Worm (Caenorhabditis elegans) whole organism, young adult: Measurements from ENCODE around the gene mmad-1.

Experiments
- B0336.3 ChIP-seq: fragments of 200-800 bp; sonication (Bioruptor generic); IDR thresholded peaks from 2 replicates; pipeline ENCODE4 v1.3.6; 2022; ENCODE audit warnings: missing genetic modification characterization, missing compliant biosample characterization
- F10E7.11 ChIP-seq: sonication (generic microtip); optimal IDR thresholded peaks from 2 replicates; lab custom pipeline; 2017; ENCODE audit warnings: mild to moderate bottlenecking, missing genetic modification characterization, moderate library complexity, missing compliant biosample characterization
- F22D6.2 ChIP-seq: sonication (generic microtip); optimal IDR thresholded peaks from 2 replicates; lab custom pipeline; 2016; ENCODE audit warnings: mild to moderate bottlenecking, missing genetic modification characterization, missing compliant biosample characterization
- F23B12.7 ChIP-seq: sonication (generic microtip); optimal IDR thresholded peaks from 2 replicates; lab custom pipeline; 2017; ENCODE audit warnings: missing genetic modification characterization, mild to moderate bottlenecking, missing compliant biosample characterization, antibody characterized with exemption, moderate library complexity; ENCODE audit not compliant: insufficient read depth
- K11D2.4 ChIP-seq: fragments of 200-800 bp; sonication (Bioruptor generic); IDR thresholded peaks from 2 replicates; pipeline ENCODE4 v1.3.6; 2022; ENCODE audit warnings: missing genetic modification reagents, missing genetic modification characterization, missing compliant biosample characterization
- Y56A3A.18 ChIP-seq: fragments of 200-800 bp; sonication (Bioruptor generic); IDR thresholded peaks from 2 replicates; pipeline ENCODE4 v1.3.6; 2022; ENCODE audit warnings: missing genetic modification reagents, missing genetic modification characterization, missing compliant biosample characterization
- Y67H2A.10 ChIP-seq: fragments of 200-800 bp; sonication (Bioruptor generic); conservative IDR thresholded peaks from 2 replicates; pipeline ENCODE4 v1.3.6; 2022; ENCODE audit warnings: missing genetic modification reagents, missing genetic modification characterization, missing compliant biosample characterization
- Y79H2A.3 ChIP-seq: fragments of 200-800 bp; sonication (Bioruptor generic); conservative IDR thresholded peaks from 2 replicates; pipeline ENCODE4 v1.3.6; 2022; ENCODE audit warnings: missing genetic modification reagents, missing genetic modification characterization, missing compliant biosample characterization
- akir-1 ChIP-seq: fragments of 200-800 bp; sonication (Bioruptor generic); optimal IDR thresholded peaks from 2 replicates; lab custom pipeline; 2018; ENCODE audit warnings: mild to moderate bottlenecking, missing genetic modification characterization, moderate library complexity, missing compliant biosample characterization
- ama-1 ChIP-seq, 3 experiments: fragments of 150-350 bp in 1 of 3; sonication (generic microtip) in 2 of 3; optimal IDR thresholded peaks; 2 replicates each; lab custom pipeline; 2014 to 2018; ENCODE audit warnings: missing biosample characterization in 2 of 3, missing genetic modification characterization in 2 of 3, missing genetic modification reagents in 2 of 3
- attf-3 ChIP-seq: fragments of 200-800 bp; sonication (Bioruptor generic); conservative IDR thresholded peaks from 2 replicates; pipeline ENCODE4 v1.3.6; 2022; ENCODE audit warnings: missing genetic modification reagents, missing genetic modification characterization, missing compliant biosample characterization
- bed-1 ChIP-seq: fragments of 200-800 bp; sonication (Bioruptor generic); IDR thresholded peaks from 2 replicates; pipeline ENCODE4 v1.3.6; 2022; ENCODE audit warnings: missing genetic modification reagents, missing genetic modification characterization, missing compliant biosample characterization
- bed-2 ChIP-seq: fragments of 200-800 bp; sonication (Bioruptor generic); IDR thresholded peaks from 2 replicates; pipeline ENCODE4 v1.3.6; 2022; ENCODE audit warnings: missing genetic modification reagents, missing genetic modification characterization, missing compliant biosample characterization
- cebp-1 ChIP-seq, 2 experiments: fragments of 200-800 bp in 1 of 2; sonication (Bioruptor generic) in 1 of 2; sonication (generic microtip) in 1 of 2; IDR thresholded peaks in 1 of 2; optimal IDR thresholded peaks in 1 of 2; 2 replicates each; pipeline versions ENCODE4 v1.3.6 to Lab custom; 2017 to 2022; ENCODE audit warnings: missing compliant biosample characterization in 2 of 2, missing genetic modification characterization in 2 of 2, mild to moderate bottlenecking in 1 of 2, missing genetic modification reagents in 1 of 2, moderate library complexity in 1 of 2
- ceh-100 ChIP-seq: fragments of 200-800 bp; sonication (Bioruptor generic); IDR thresholded peaks from 2 replicates; pipeline ENCODE4 v1.3.6; 2022; ENCODE audit warnings: missing genetic modification reagents, missing genetic modification characterization, missing compliant biosample characterization
- ceh-40 ChIP-seq: fragments of 200-800 bp; sonication (Bioruptor generic); IDR thresholded peaks from 2 replicates; pipeline ENCODE4 v1.3.6; 2022; ENCODE audit warnings: missing genetic modification characterization, missing compliant biosample characterization
- ceh-79 ChIP-seq: sonication (generic microtip); optimal IDR thresholded peaks from 2 replicates; lab custom pipeline; 2017; ENCODE audit warnings: mild to moderate bottlenecking, missing genetic modification characterization, missing compliant biosample characterization
- ceh-91 ChIP-seq: fragments of 200-800 bp; sonication (Bioruptor generic); IDR thresholded peaks from 2 replicates; pipeline ENCODE4 v1.3.6; 2022; ENCODE audit warnings: missing genetic modification reagents, missing genetic modification characterization, missing compliant biosample characterization
- dox-1 ChIP-seq: fragments of 200-800 bp; sonication (Bioruptor generic); IDR thresholded peaks from 2 replicates; pipeline ENCODE4 v1.3.6; 2022; ENCODE audit warnings: missing genetic modification reagents, missing genetic modification characterization, missing compliant biosample characterization
- efl-1 ChIP-seq: fragments of 150-350 bp; optimal IDR thresholded peaks from 2 replicates; lab custom pipeline; 2014; ENCODE audit warnings: missing biosample characterization, missing genetic modification reagents, missing genetic modification characterization
- egrh-3 ChIP-seq: fragments of 200-800 bp; sonication (Bioruptor generic); IDR thresholded peaks from 2 replicates; pipeline ENCODE4 v1.3.6; 2022; ENCODE audit warnings: missing genetic modification reagents, missing genetic modification characterization, missing compliant biosample characterization
- hmg-1.2 ChIP-seq: fragments of 200-800 bp; sonication (Bioruptor generic); IDR thresholded peaks from 2 replicates; pipeline ENCODE4 v1.3.6; 2022; ENCODE audit warnings: missing genetic modification reagents, missing genetic modification characterization, missing compliant biosample characterization
- hmg-20 ChIP-seq: fragments of 200-800 bp; sonication (Bioruptor generic); IDR thresholded peaks from 2 replicates; pipeline ENCODE4 v1.3.6; 2022; ENCODE audit warnings: missing genetic modification reagents, missing genetic modification characterization, missing compliant biosample characterization
- hsf-1 ChIP-seq: fragments of 200-800 bp; sonication (Bioruptor generic); IDR thresholded peaks from 2 replicates; pipeline ENCODE4 v1.3.6; 2022; ENCODE audit warnings: missing genetic modification reagents, missing genetic modification characterization, missing compliant biosample characterization
- lin-26 ChIP-seq: fragments of 200-800 bp; sonication (Bioruptor generic); IDR thresholded peaks from 2 replicates; pipeline ENCODE4 v1.3.6; 2022; ENCODE audit warnings: missing genetic modification reagents, missing genetic modification characterization, missing compliant biosample characterization
- lin-40 ChIP-seq: sonication (generic microtip); optimal IDR thresholded peaks from 2 replicates; lab custom pipeline; 2016; ENCODE audit warnings: missing genetic modification characterization, mild to moderate bottlenecking, missing compliant biosample characterization, missing genotype, missing genetic modification reagents
- lsy-27 ChIP-seq: sonication (generic microtip); optimal IDR thresholded peaks from 2 replicates; lab custom pipeline; 2017; ENCODE audit warnings: missing genetic modification characterization, mild to moderate bottlenecking, missing compliant biosample characterization, antibody characterized with exemption, missing genotype, borderline replicate concordance; ENCODE audit not compliant: insufficient read depth
- madf-10 ChIP-seq: sonication (generic microtip); optimal IDR thresholded peaks from 2 replicates; lab custom pipeline; 2016; ENCODE audit warnings: mild to moderate bottlenecking, missing genetic modification characterization, missing compliant biosample characterization
- madf-6 ChIP-seq: fragments of 200-800 bp; sonication (Bioruptor generic); IDR thresholded peaks from 2 replicates; pipeline ENCODE4 v1.3.6; 2022; ENCODE audit warnings: missing genetic modification reagents, missing genetic modification characterization, missing compliant biosample characterization
- mxl-1 ChIP-seq: sonication (generic microtip); optimal IDR thresholded peaks from 2 replicates; lab custom pipeline; 2016; ENCODE audit warnings: missing genetic modification characterization, missing compliant biosample characterization
- nhr-27 ChIP-seq: fragments of 200-800 bp; sonication (Bioruptor generic); optimal IDR thresholded peaks from 2 replicates; lab custom pipeline; 2018; ENCODE audit warnings: mild to moderate bottlenecking, missing genetic modification characterization, moderate library complexity, missing compliant biosample characterization
- nhr-90 ChIP-seq: sonication (generic microtip); optimal IDR thresholded peaks from 2 replicates; lab custom pipeline; 2016; ENCODE audit warnings: missing genotype, mild to moderate bottlenecking, missing genetic modification characterization, missing compliant biosample characterization
- rcor-1 ChIP-seq: fragments of 200-800 bp; sonication (Bioruptor generic); IDR thresholded peaks from 2 replicates; pipeline ENCODE4 v1.3.6; 2022; ENCODE audit warnings: missing genetic modification reagents, missing genetic modification characterization, missing compliant biosample characterization
- rpc-1 ChIP-seq, 2 experiments: fragments of 150-350 bp in 1 of 2; sonication (generic microtip) in 1 of 2; optimal IDR thresholded peaks; 2 replicates each; lab custom pipeline; 2014 to 2018; ENCODE audit warnings: missing biosample characterization in 1 of 2, missing genetic modification characterization in 1 of 2, missing genetic modification reagents in 1 of 2, missing genotype in 1 of 2
- snpc-1.1 ChIP-seq: sonication (generic microtip); optimal IDR thresholded peaks from 2 replicates; lab custom pipeline; 2017; ENCODE audit warnings: missing genetic modification characterization, mild to moderate bottlenecking, missing compliant biosample characterization, antibody characterized with exemption, moderate library complexity, missing genotype, missing genetic modification reagents; ENCODE audit not compliant: insufficient read depth
- snpc-4 ChIP-seq, 5 experiments: fragments of 150-350 bp in 1 of 5; sonication (generic microtip) in 4 of 5; optimal IDR thresholded peaks; 2 replicates each; lab custom pipeline; 2014 to 2018; ENCODE audit warnings: missing genetic modification characterization in 5 of 5, missing biosample characterization in 3 of 5, antibody characterized with exemption in 2 of 5, mild to moderate bottlenecking in 2 of 5, missing compliant biosample characterization in 2 of 5, missing genotype in 2 of 5, moderate library complexity in 2 of 5, missing genetic modification reagents in 1 of 5
- somi-1 ChIP-seq: fragments of 200-800 bp; sonication (Bioruptor generic); optimal IDR thresholded peaks from 2 replicates; lab custom pipeline; 2018; ENCODE audit warnings: mild to moderate bottlenecking, missing genetic modification characterization, missing compliant biosample characterization
- zfh-2 ChIP-seq: fragments of 200-800 bp; sonication (Bioruptor generic); conservative IDR thresholded peaks from 2 replicates; pipeline ENCODE4 v1.3.6; 2022; ENCODE audit warnings: missing genetic modification reagents, missing genetic modification characterization, missing compliant biosample characterization
- ztf-18 ChIP-seq: sonication (generic microtip); optimal IDR thresholded peaks from 2 replicates; lab custom pipeline; 2016; ENCODE audit warnings: missing genotype, mild to moderate bottlenecking, missing genetic modification characterization, missing compliant biosample characterization
- ztf-3 ChIP-seq: fragments of 200-800 bp; sonication (Bioruptor generic); optimal IDR thresholded peaks from 2 replicates; lab custom pipeline; 2018; ENCODE audit warnings: mild to moderate bottlenecking, missing genetic modification characterization, missing compliant biosample characterization

Gene mmad-1

ce11 chrIII:13525118-13525839 lies 23.5 kb downstream of the mmad-1 start:
- no peak for TF ChIP-seq hsf-1 (GFP tag; lab: Robert Waterston, UW)
- no peak for TF ChIP-seq ceh-40 (GFP tag; lab: Robert Waterston, UW)
- no peak for TF ChIP-seq ama-1 (optimal IDR thresholded peaks at IDR 0.05; lab: Kevin White, UChicago)
- TF ChIP-seq ama-1 (GFP tag; optimal IDR thresholded peaks at IDR 0.05; lab: Kevin White, UChicago), result no peak
- TF ChIP-seq attf-3, result no peak
- TF ChIP-seq bed-2 (GFP tag; lab: Robert Waterston, UW), result no peak
- TF ChIP-seq bed-1 (GFP tag; lab: Robert Waterston, UW), result no peak
- TF ChIP-seq mxl-1 (tag; lab: Kevin White, UChicago), result no peak
- no peak for TF ChIP-seq nhr-27 (tag; lab: Kevin White, UChicago)
- TF ChIP-seq, all 124 proteins: peak for 0

- TF ChIP-seq madf-6 (GFP tag; lab: Robert Waterston, UW), result no peak
- TF ChIP-seq madf-10 (tag; lab: Kevin White, UChicago), result no peak
- TF ChIP-seq ama-1 (optimal IDR thresholded peaks at IDR 0.05; lab: Kevin White, UChicago), result no peak
- no peak for TF ChIP-seq ama-1 (GFP tag; optimal IDR thresholded peaks at IDR 0.05; lab: Kevin White, UChicago)
- no peak for TF ChIP-seq lin-26 (GFP tag; lab: Robert Waterston, UW)
- TF ChIP-seq Y56A3A.18 (GFP tag; lab: Robert Waterston, UW), result no peak
- no peak for TF ChIP-seq ztf-18
- TF ChIP-seq dox-1 (GFP tag; lab: Robert Waterston, UW), result no peak
- no peak for TF ChIP-seq ceh-79 (tag; lab: Kevin White, UChicago)
- TF ChIP-seq ceh-100 (GFP tag; lab: Robert Waterston, UW), result no peak
- no peak for TF ChIP-seq snpc-4 (GFP tag; optimal IDR thresholded peaks at IDR 0.05; lab: Kevin White, UChicago)
- TF ChIP-seq snpc-4 (tag; optimal IDR thresholded peaks at IDR 0.05; lab: Kevin White, UChicago), result no peak
- no peak for TF ChIP-seq efl-1 (GFP tag; lab: Kevin White, UChicago)
- TF ChIP-seq ztf-3 (GFP tag; lab: Kevin White, UChicago), result no peak
- no peak for TF ChIP-seq B0336.3
- TF ChIP-seq Y67H2A.10 (GFP tag; lab: Robert Waterston, UW), result no peak
- no peak for TF ChIP-seq lin-40 (tag; lab: Kevin White, UChicago)
- no peak for TF ChIP-seq Y79H2A.3 (GFP tag; lab: Robert Waterston, UW)
- no peak for TF ChIP-seq F10E7.11 (tag; lab: Kevin White, UChicago)
- no peak for TF ChIP-seq cebp-1 (GFP tag; IDR thresholded peaks at IDR 0.05; lab: Robert Waterston, UW)
- TF ChIP-seq cebp-1 (tag; optimal IDR thresholded peaks at IDR 0.05; lab: Kevin White, UChicago), result no peak
- TF ChIP-seq, all 124 proteins: peak for 0
These were observed 24.8 kb downstream of the mmad-1 start, which contains the start of gene pod-1 for ce11 chrIII:13524021-13524420. pod-1 (minus strand) TSS chrIII:13524121.

ce11 chrIII:13518437-13518836 lies 30.4 kb downstream of the mmad-1 start:
- no peak for TF ChIP-seq K11D2.4
- TF ChIP-seq efl-1 (GFP tag; lab: Kevin White, UChicago), result no peak
- TF ChIP-seq mxl-1 (tag; lab: Kevin White, UChicago), result no peak
- no peak for TF ChIP-seq akir-1
- TF ChIP-seq F22D6.2 (tag; lab: Kevin White, UChicago), result no peak
- TF ChIP-seq Y56A3A.18 (GFP tag; lab: Robert Waterston, UW), result no peak
- TF ChIP-seq snpc-1.1 (tag; lab: Kevin White, UChicago), result no peak
- no peak for TF ChIP-seq hmg-1.2 (GFP tag; lab: Robert Waterston, UW)
- 0 out of 2 replicates have a peak, but pooled peaks have one; percentile 51 for TF ChIP-seq bed-1 (GFP tag; lab: Robert Waterston, UW)
- no peak for TF ChIP-seq lsy-27 (tag; lab: Kevin White, UChicago)
- no peak for TF ChIP-seq rcor-1 (GFP tag; lab: Robert Waterston, UW)
- no peak for TF ChIP-seq ama-1 (optimal IDR thresholded peaks at IDR 0.05; lab: Kevin White, UChicago)
- no peak for TF ChIP-seq ama-1 (GFP tag; optimal IDR thresholded peaks at IDR 0.05; lab: Kevin White, UChicago)
- TF ChIP-seq hmg-20, result no peak
- TF ChIP-seq nhr-90 (tag; lab: Kevin White, UChicago), result no peak
- peak; percentile 56 for TF ChIP-seq zfh-2 (GFP tag; lab: Robert Waterston, UW)
- no peak for TF ChIP-seq ceh-91 (GFP tag; lab: Robert Waterston, UW)
- no peak for TF ChIP-seq F23B12.7 (tag; lab: Kevin White, UChicago)
- TF ChIP-seq rpc-1 (optimal IDR thresholded peaks at IDR 0.05; lab: Kevin White, UChicago), result no peak
- TF ChIP-seq rpc-1 (tag; optimal IDR thresholded peaks at IDR 0.05; lab: Kevin White, UChicago), result no peak
- TF ChIP-seq ztf-3 (GFP tag; lab: Kevin White, UChicago), result no peak
- TF ChIP-seq somi-1 (GFP tag; lab: Kevin White, UChicago), result no peak
- TF ChIP-seq egrh-3, result peak; percentile 41; the same call in 1 of the 2 replicates
- no peak for TF ChIP-seq cebp-1 (GFP tag; IDR thresholded peaks at IDR 0.05; lab: Robert Waterston, UW)
- no peak for TF ChIP-seq cebp-1 (tag; optimal IDR thresholded peaks at IDR 0.05; lab: Kevin White, UChicago)
- TF ChIP-seq, all 124 proteins: peak for 3
